Worm (Caenorhabditis elegans) whole organism, early embryonic: ENCODE measurements around the gene ceh-40.

Source experiments
- F13C5.2 ChIP-seq: sonication (generic microtip); optimal IDR thresholded peaks from 2 replicates; lab custom pipeline; 2017; ENCODE audit warnings: mild to moderate bottlenecking, missing genetic modification characterization, inconsistent platforms, missing compliant biosample characterization
- ama-1 ChIP-seq: fragments of 150-350 bp; optimal IDR thresholded peaks from 2 replicates; lab custom pipeline; 2014
- ceh-36 ChIP-seq: sonication (generic microtip); optimal IDR thresholded peaks from 2 replicates; lab custom pipeline; 2016; ENCODE audit warnings: missing genetic modification characterization, inconsistent platforms, missing compliant biosample characterization
- flt-1 ChIP-seq: fragments of 200-800 bp; sonication (Bioruptor generic); IDR thresholded peaks from 2 replicates; pipeline ENCODE4 v1.3.6; 2022; ENCODE audit warnings: missing genetic modification characterization, missing compliant biosample characterization
- hmg-4 ChIP-seq: fragments of 200-800 bp; sonication (Bioruptor generic); optimal IDR thresholded peaks from 2 replicates; lab custom pipeline; 2018; ENCODE audit warnings: mild to moderate bottlenecking, missing genetic modification characterization, missing compliant biosample characterization
- hnd-1 ChIP-seq: sonication (generic microtip); optimal IDR thresholded peaks from 2 replicates; lab custom pipeline; 2016; ENCODE audit warnings: missing genetic modification characterization, missing compliant biosample characterization
- scrt-1 ChIP-seq: fragments of 200-800 bp; sonication (Bioruptor generic); IDR thresholded peaks from 2 replicates; pipeline ENCODE4 v1.3.6; 2022; ENCODE audit warnings: missing genetic modification characterization, missing compliant biosample characterization
- sea-1 ChIP-seq: fragments of 200-800 bp; sonication (Bioruptor generic); conservative IDR thresholded peaks from 2 replicates; pipeline ENCODE4 v1.3.6; 2022; ENCODE audit warnings: missing genetic modification characterization, missing compliant biosample characterization
- tbx-37 ChIP-seq: fragments of 200-800 bp; sonication (Bioruptor generic); conservative IDR thresholded peaks from 2 replicates; pipeline ENCODE4 v1.3.6; 2022; ENCODE audit warnings: missing genetic modification reagents, missing genetic modification characterization, missing compliant biosample characterization

DNA sequence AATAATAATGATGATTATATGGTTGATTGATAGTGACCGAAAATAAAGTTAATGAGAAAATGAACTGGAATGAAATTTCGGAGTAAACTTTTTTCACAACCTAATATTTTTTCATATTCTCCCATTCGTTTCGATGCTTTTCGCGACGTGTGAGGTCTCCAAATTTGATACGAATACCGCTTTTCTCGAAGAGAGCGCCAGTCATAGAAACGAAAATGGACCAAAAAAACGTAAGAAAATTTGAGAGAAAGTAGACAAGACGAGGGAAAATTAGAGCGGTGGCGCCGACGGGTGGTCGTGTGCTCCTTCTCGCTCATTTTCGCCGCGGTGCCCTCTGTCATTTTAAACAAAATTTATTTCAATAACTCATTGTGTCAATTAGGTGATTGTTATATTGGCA is 6.2 kb downstream of the ceh-40 start:
- TF ChIP-seq sea-1 (no peak), scrt-1 (no peak), hmg-4 (GFP tag; lab: Kevin White, UChicago) (no peak), tbx-37 (no peak), ama-1 (lab: Kevin White, UChicago) (no peak), flt-1 (GFP tag; lab: Robert Waterston, UW) (no peak), hnd-1 (no peak), F13C5.2 (no peak), ceh-36 (tag; lab: Kevin White, UChicago) (no peak)
